Worm (Caenorhabditis elegans): ENCODE results near the gene bigr-1.

bigr-1 gene

ce11 chrII:11178737-11179136, 2.7 kb upstream of the bigr-1 start:
- TF ChIP-seq odd-2 (tag; optimal IDR thresholded peaks at IDR 0.05) (no peak), unc-86 (tag; optimal IDR thresholded peaks at IDR 0.05) (no peak), lin-11 (tag; optimal IDR thresholded peaks at IDR 0.05) (no peak)

ce11 chrII:11184757-11185341, 3.4 kb downstream of the bigr-1 start, which contains the start of gene lir-3:
Gene lir-3, minus strand, starts transcription at chrII:11184807.
- TF ChIP-seq hlh-30 (tag; optimal IDR thresholded peaks at IDR 0.05; ENCODE audit: insufficient read depth) (peak; percentile 24), C08G9.2 (tag; optimal IDR thresholded peaks at IDR 0.05) (peak; percentile 26), unc-3 (GFP tag; conservative IDR thresholded peaks at IDR 0.05) (no peak), unc-3 (tag; optimal IDR thresholded peaks at IDR 0.05) (no peak), unc-42 (tag; optimal IDR thresholded peaks at IDR 0.05) (peak; percentile 38), nfya-1 (tag; optimal IDR thresholded peaks at IDR 0.05) (peak; percentile 50), elt-4 (tag; optimal IDR thresholded peaks at IDR 0.05) (no peak), tbx-2 (tag; optimal IDR thresholded peaks at IDR 0.05) (peak; percentile 28), hlh-6 (tag; optimal IDR thresholded peaks at IDR 0.05) (peak; percentile 15), syd-9 (tag; optimal IDR thresholded peaks at IDR 0.05) (peak; percentile 2), fkh-6 (tag; optimal IDR thresholded peaks at IDR 0.05) (peak; percentile 39), sdc-2 (tag; optimal IDR thresholded peaks at IDR 0.05) (peak; percentile 44), ceh-19 (GFP tag; optimal IDR thresholded peaks at IDR 0.05) (no peak), unc-55 (GFP tag; optimal IDR thresholded peaks at IDR 0.05) (peak; percentile 44), ref-2 (tag; optimal IDR thresholded peaks at IDR 0.05) (peak; percentile 65), rnt-1 (tag; optimal IDR thresholded peaks at IDR 0.05) (peak; percentile 0), ceh-18 (tag; optimal IDR thresholded peaks at IDR 0.05) (peak; percentile 39), ceh-34 (tag; optimal IDR thresholded peaks at IDR 0.05) (no peak), hlh-15 (tag; optimal IDR thresholded peaks at IDR 0.05) (no peak), ceh-31 (tag; optimal IDR thresholded peaks at IDR 0.05) (peak; percentile 63), ceh-48 (tag; optimal IDR thresholded peaks at IDR 0.05) (peak; percentile 47), pros-1 (tag; optimal IDR thresholded peaks at IDR 0.05) (peak; percentile 24), ztf-16 (tag; optimal IDR thresholded peaks at IDR 0.05) (no peak), lin-11 (tag; optimal IDR thresholded peaks at IDR 0.05) (no peak), odd-2 (tag; optimal IDR thresholded peaks at IDR 0.05) (no peak)

ce11 chrII:11185728-11186127, 4.3 kb downstream of the bigr-1 start, which contains the start of gene sfxn-1.2:
Gene sfxn-1.2, plus strand, starts transcription at chrII:11186028.
- no peak for TF ChIP-seq unc-3 (GFP tag; conservative IDR thresholded peaks at IDR 0.05)
- TF ChIP-seq unc-3 (tag; optimal IDR thresholded peaks at IDR 0.05) = no peak
- no peak for TF ChIP-seq K09A11.1 (tag; optimal IDR thresholded peaks at IDR 0.05; ENCODE audit: insufficient read depth)
- TF ChIP-seq hlh-13 (GFP tag; optimal IDR thresholded peaks at IDR 0.05) = no peak
- TF ChIP-seq lin-11 (tag; optimal IDR thresholded peaks at IDR 0.05) = no peak
- no peak for TF ChIP-seq unc-42 (tag; optimal IDR thresholded peaks at IDR 0.05)
- TF ChIP-seq ztf-16 (tag; optimal IDR thresholded peaks at IDR 0.05) = no peak
- no peak for TF ChIP-seq odd-2 (tag; optimal IDR thresholded peaks at IDR 0.05)

- TF ChIP-seq ceh-6 (GFP tag; optimal IDR thresholded peaks at IDR 0.05) (no peak), pag-3 (tag; optimal IDR thresholded peaks at IDR 0.05; ENCODE audit: borderline replicate concordance) (no peak), ref-2 (tag; optimal IDR thresholded peaks at IDR 0.05) (no peak), ets-4 (tag; optimal IDR thresholded peaks at IDR 0.05) (no peak), ama-1 (optimal IDR thresholded peaks at IDR 0.05) (no peak), C38D4.7 (GFP tag; optimal IDR thresholded peaks at IDR 0.05) (no peak), ceh-22 (tag; optimal IDR thresholded peaks at IDR 0.05) (no peak), ceh-31 (tag; optimal IDR thresholded peaks at IDR 0.05) (no peak), sdc-2 (tag; optimal IDR thresholded peaks at IDR 0.05) (no peak), nhr-232 (tag; optimal IDR thresholded peaks at IDR 0.05) (no peak), ceh-30 (tag; optimal IDR thresholded peaks at IDR 0.05) (no peak)
These were observed 6.6 kb downstream of the bigr-1 start, which contains the start of gene F37H8.5 for ce11 chrII:11188026-11188425. Gene F37H8.5, plus strand, starts transcription at chrII:11188206.
